Worm (Caenorhabditis elegans) whole organism, L4/young adult: Measurements from ENCODE around the gene mccc-1.

ENCODE experiments used
- W03F9.2 ChIP-seq: fragments of 150-350 bp; optimal IDR thresholded peaks from 2 replicates; lab custom pipeline; 2014; ENCODE audit warnings: missing biosample characterization, missing genetic modification characterization
- dao-5 ChIP-seq: sonication (generic microtip); optimal IDR thresholded peaks from 2 replicates; lab custom pipeline; 2016; ENCODE audit warnings: missing genotype, missing genetic modification characterization, moderate library complexity, missing compliant biosample characterization
- him-1 ChIP-seq: sonication (generic microtip); optimal IDR thresholded peaks from 2 replicates; lab custom pipeline; 2016; ENCODE audit warnings: missing genotype, missing genetic modification reagents, missing genetic modification characterization, missing compliant biosample characterization

ce11 chrIV:9861921-9862320 is 22.4 kb upstream of the mccc-1 start, which contains the start of gene K07F5.14:
- TF ChIP-seq dao-5 (tag; lab: Kevin White, UChicago) (no peak), him-1 (tag; lab: Kevin White, UChicago) (no peak), W03F9.2 (tag; lab: Kevin White, UChicago) (no peak)
